Worm (Caenorhabditis elegans) whole organism, L1 larva: ENCODE results near the gene K02E11.7.

Experiments used
- C16A3.4 ChIP-seq: fragments of 150-350 bp; optimal IDR thresholded peaks from 2 replicates; lab custom pipeline; 2014; ENCODE audit warnings: missing biosample characterization, missing genetic modification characterization
- ceh-63 ChIP-seq: fragments of 200-800 bp; sonication (Bioruptor generic); optimal IDR thresholded peaks from 2 replicates; lab custom pipeline; 2018; ENCODE audit warnings: mild to moderate bottlenecking, missing genetic modification characterization, missing compliant biosample characterization
- egl-13 ChIP-seq: sonication (generic microtip); optimal IDR thresholded peaks from 2 replicates; lab custom pipeline; 2016; ENCODE audit warnings: missing genotype, missing genetic modification reagents, missing genetic modification characterization, missing compliant biosample characterization
- elt-2 ChIP-seq: sonication (generic microtip); optimal IDR thresholded peaks from 2 replicates; lab custom pipeline; 2016; ENCODE audit warnings: missing genetic modification characterization, mild to moderate bottlenecking, inconsistent platforms, missing compliant biosample characterization, missing genetic modification reagents
- fos-1 ChIP-seq: fragments of 150-350 bp; optimal IDR thresholded peaks from 2 replicates; lab custom pipeline; 2014; ENCODE audit warnings: missing biosample characterization, missing genetic modification characterization
- jun-1 ChIP-seq: fragments of 150-350 bp; optimal IDR thresholded peaks from 2 replicates; lab custom pipeline; 2014; ENCODE audit warnings: missing biosample characterization, missing genetic modification reagents, missing genetic modification characterization
- lin-13 ChIP-seq: fragments of 150-350 bp; optimal IDR thresholded peaks from 2 replicates; lab custom pipeline; 2014; ENCODE audit warnings: missing biosample characterization, missing genetic modification reagents, missing genetic modification characterization
- nhr-12 ChIP-seq: sonication (generic microtip); optimal IDR thresholded peaks from 2 replicates; lab custom pipeline; 2017; ENCODE audit warnings: missing biosample characterization, missing genetic modification characterization
- nhr-77 ChIP-seq: fragments of 150-350 bp; optimal IDR thresholded peaks from 2 replicates; lab custom pipeline; 2014; ENCODE audit warnings: missing biosample characterization, missing genetic modification characterization
- tlp-1 ChIP-seq: fragments of 150-350 bp; optimal IDR thresholded peaks from 2 replicates; lab custom pipeline; 2014; ENCODE audit warnings: missing biosample characterization, missing genetic modification characterization
- unc-62 ChIP-seq: fragments of 150-350 bp; optimal IDR thresholded peaks from 2 replicates; lab custom pipeline; 2014; ENCODE audit warnings: missing biosample characterization, missing genetic modification reagents, missing genetic modification characterization
- zag-1 ChIP-seq: fragments of 150-350 bp; optimal IDR thresholded peaks from 2 replicates; lab custom pipeline; 2014; ENCODE audit warnings: missing biosample characterization, missing genetic modification characterization
- ztf-11 ChIP-seq, 2 experiments: sonication (generic microtip); optimal IDR thresholded peaks; 2 replicates each; lab custom pipeline; 2016 to 2017; ENCODE audit warnings: missing genetic modification characterization in 2 of 2, missing biosample characterization in 1 of 2, missing compliant biosample characterization in 1 of 2
- ztf-4 ChIP-seq: fragments of 150-350 bp; optimal IDR thresholded peaks from 2 replicates; lab custom pipeline; 2014; ENCODE audit warnings: missing biosample characterization, missing genetic modification characterization

DNA sequence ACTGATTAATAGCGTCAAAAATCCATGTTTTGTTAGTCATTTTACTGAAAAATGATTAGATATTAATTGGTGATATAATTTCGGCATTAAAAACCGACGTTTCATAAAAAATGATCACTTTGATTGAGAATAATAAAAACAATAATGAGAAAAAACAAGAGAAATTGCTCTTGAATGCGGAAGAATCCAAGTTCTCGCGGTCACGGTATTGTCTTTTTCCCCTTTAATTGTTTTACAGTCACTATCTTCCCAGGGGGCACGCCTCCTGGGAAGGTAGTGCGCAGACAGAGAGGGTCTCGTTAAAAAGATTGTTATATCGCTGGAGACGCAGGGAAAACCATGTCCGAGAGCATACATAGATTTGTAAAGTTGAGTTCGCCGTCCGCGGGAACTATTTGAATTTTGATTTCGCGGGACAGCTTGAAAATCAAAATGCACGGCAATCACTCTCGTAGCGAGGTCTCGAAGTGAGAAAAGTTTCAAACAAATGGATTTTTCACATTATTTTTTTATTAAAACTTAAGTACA lies 39.6 kb upstream of the K02E11.7 start, which contains the start of gene F14D7.2:
- TF ChIP-seq fos-1 (tag; lab: Kevin White, UChicago), result no peak
- TF ChIP-seq elt-2 (tag; lab: Kevin White, UChicago), result no peak
- TF ChIP-seq ceh-63 (GFP tag; lab: Kevin White, UChicago), result no peak
- no peak for TF ChIP-seq lin-13
- TF ChIP-seq ztf-11 (tag; optimal IDR thresholded peaks at IDR 0.05; lab: Kevin White, UChicago), result no peak
- no peak for TF ChIP-seq C16A3.4 (tag; lab: Kevin White, UChicago)
- no peak for TF ChIP-seq jun-1 (tag; lab: Kevin White, UChicago)
- TF ChIP-seq nhr-77 (tag; lab: Kevin White, UChicago), result no peak
- TF ChIP-seq unc-62 (GFP tag; lab: Kevin White, UChicago), result no peak
- TF ChIP-seq tlp-1 (tag; lab: Kevin White, UChicago), result no peak
- no peak for TF ChIP-seq egl-13 (tag; lab: Kevin White, UChicago)
- no peak for TF ChIP-seq nhr-12 (tag; lab: Kevin White, UChicago)
- TF ChIP-seq zag-1 (tag; lab: Kevin White, UChicago), result no peak
- no peak for TF ChIP-seq ztf-4
